Fruit fly (Drosophila melanogaster): Measurements from ENCODE around the gene CG8620.

DNA sequence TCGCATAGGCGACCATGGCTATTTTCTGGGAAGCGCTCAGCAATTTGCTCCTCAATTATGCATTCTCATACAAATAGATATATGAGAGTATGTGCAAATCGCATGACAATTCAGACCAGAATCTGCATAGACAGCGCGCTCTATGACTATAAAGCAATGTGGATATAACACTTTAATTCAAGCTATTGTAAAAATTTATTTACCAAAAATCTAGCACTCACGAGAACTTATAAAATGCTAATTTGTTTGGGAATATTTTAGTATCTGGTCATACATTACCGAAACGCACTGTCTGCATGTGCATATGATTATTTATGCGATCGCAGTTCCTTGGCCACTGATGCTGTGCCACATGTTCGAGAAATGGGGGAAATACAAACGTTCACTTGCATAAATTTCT, 7.0 kb upstream of the CG8620 start:
- no peak for TF ChIP-seq Myc (optimal IDR thresholded peaks at IDR 0.05)
- no peak for TF ChIP-seq Vsx2 (GFP tag; optimal IDR thresholded peaks at IDR 0.05; ENCODE audit: partially characterized antibody)
- TF ChIP-seq Abd-B (GFP tag; optimal IDR thresholded peaks at IDR 0.05) = no peak
- TF ChIP-seq Hnf4 (GFP tag; optimal IDR thresholded peaks at IDR 0.05) = no peak
- TF ChIP-seq Sp1 (GFP tag; optimal IDR thresholded peaks at IDR 0.05) = no peak
- TF ChIP-seq Hr78 (GFP tag; optimal IDR thresholded peaks at IDR 0.05) = no peak

Measured in whole organism, wandering third instar larva.